Fruit fly (Drosophila melanogaster): ENCODE data around the gene CG32195.

- TF ChIP-seq D1 (tag; optimal IDR thresholded peaks at IDR 0.05) (no peak), Pif1B (GFP tag; optimal IDR thresholded peaks at IDR 0.05) (peak; percentile 49), CG13204 (GFP tag; optimal IDR thresholded peaks at IDR 0.05) (no peak), CG9948 (tag; optimal IDR thresholded peaks at IDR 0.05) (peak; percentile 22), CG17806 (tag; optimal IDR thresholded peaks at IDR 0.05) (peak; percentile 41), CG4496 (GFP tag; IDR thresholded peaks at IDR 0.05) (no peak), CG15710 (tag; optimal IDR thresholded peaks at IDR 0.05) (peak; percentile 43), CG12605 (GFP tag; IDR thresholded peaks at IDR 0.05) (no peak)
Observed at dm6 chr3L:18137197-18137596, 24.4 kb downstream of the CG32195 start.

Data from whole organism, pupa.